Worm (Caenorhabditis elegans) whole organism, mixed stage, embryonic: ENCODE results near the gene srg-65.

Experiments
- M03D4.4 ChIP-seq: sonication (generic microtip); optimal IDR thresholded peaks from 2 replicates; lab custom pipeline; 2017; ENCODE audit warnings: mild to moderate bottlenecking, missing genetic modification characterization, missing compliant biosample characterization
- bed-3 ChIP-seq: fragments of 200-800 bp; sonication (Bioruptor generic); optimal IDR thresholded peaks from 3 replicates; lab custom pipeline; 2018; ENCODE audit warnings: mild to moderate bottlenecking, missing genetic modification characterization, moderate library complexity, missing compliant biosample characterization
- blmp-1 ChIP-seq: fragments of 150-350 bp; optimal IDR thresholded peaks from 2 replicates; lab custom pipeline; 2014; ENCODE audit warnings: missing biosample characterization, missing genetic modification characterization
- ceh-39 ChIP-seq: fragments of 150-350 bp; optimal IDR thresholded peaks from 2 replicates; lab custom pipeline; 2014; ENCODE audit warnings: missing biosample characterization, missing genetic modification characterization
- ceh-43 ChIP-seq: fragments of 200-800 bp; sonication (Bioruptor generic); optimal IDR thresholded peaks from 2 replicates; lab custom pipeline; 2018; ENCODE audit warnings: mild to moderate bottlenecking, missing genetic modification characterization, moderate library complexity, missing compliant biosample characterization
- ceh-83 ChIP-seq: fragments of 200-800 bp; sonication (Bioruptor generic); optimal IDR thresholded peaks from 2 replicates; lab custom pipeline; 2018; ENCODE audit warnings: mild to moderate bottlenecking, missing genetic modification characterization, missing compliant biosample characterization
- ces-1 ChIP-seq: fragments of 150-350 bp; optimal IDR thresholded peaks from 2 replicates; lab custom pipeline; 2014; ENCODE audit warnings: missing biosample characterization, missing genetic modification reagents, missing genetic modification characterization
- drap-1 ChIP-seq: fragments of 200-800 bp; sonication (Bioruptor generic); optimal IDR thresholded peaks from 3 replicates; lab custom pipeline; 2018; ENCODE audit warnings: mild to moderate bottlenecking, missing genetic modification characterization, missing compliant biosample characterization
- elt-1 ChIP-seq: sonication (generic microtip); optimal IDR thresholded peaks from 2 replicates; lab custom pipeline; 2017; ENCODE audit warnings: missing genetic modification characterization, mild to moderate bottlenecking, missing compliant biosample characterization, antibody characterized with exemption, moderate library complexity, borderline replicate concordance; ENCODE audit not compliant: insufficient read depth
- elt-3 ChIP-seq: fragments of 150-350 bp; optimal IDR thresholded peaks from 2 replicates; lab custom pipeline; 2014; ENCODE audit warnings: missing biosample characterization, missing genetic modification characterization
- hlh-1 ChIP-seq: fragments of 150-350 bp; optimal IDR thresholded peaks from 2 replicates; lab custom pipeline; 2014; ENCODE audit warnings: missing biosample characterization, missing genetic modification reagents, missing genetic modification characterization
- lin-13 ChIP-seq: fragments of 150-350 bp; optimal IDR thresholded peaks from 2 replicates; lab custom pipeline; 2014; ENCODE audit warnings: missing biosample characterization, missing genetic modification characterization
- lin-32 ChIP-seq: fragments of 200-800 bp; sonication (Bioruptor generic); optimal IDR thresholded peaks from 2 replicates; lab custom pipeline; 2018; ENCODE audit warnings: mild to moderate bottlenecking, missing genetic modification characterization, missing compliant biosample characterization
- lsy-2 ChIP-seq: fragments of 150-350 bp; optimal IDR thresholded peaks from 2 replicates; lab custom pipeline; 2014; ENCODE audit warnings: missing biosample characterization, missing genetic modification characterization
- mab-5 ChIP-seq: fragments of 150-350 bp; optimal IDR thresholded peaks from 2 replicates; lab custom pipeline; 2014; ENCODE audit warnings: missing biosample characterization, missing genetic modification characterization
- mep-1 ChIP-seq: fragments of 150-350 bp; optimal IDR thresholded peaks from 2 replicates; lab custom pipeline; 2017; ENCODE audit warnings: missing biosample characterization, missing genetic modification reagents, missing genetic modification characterization, inconsistent platforms
- mls-2 ChIP-seq: sonication (generic microtip); optimal IDR thresholded peaks from 2 replicates; lab custom pipeline; 2016; ENCODE audit warnings: mild to moderate bottlenecking, missing genetic modification characterization, moderate library complexity, missing compliant biosample characterization
- nhr-12 ChIP-seq: fragments of 150-350 bp; optimal IDR thresholded peaks from 2 replicates; lab custom pipeline; 2014; ENCODE audit warnings: missing biosample characterization, missing genetic modification characterization
- nhr-2 ChIP-seq: fragments of 150-350 bp; optimal IDR thresholded peaks from 2 replicates; lab custom pipeline; 2014; ENCODE audit warnings: missing biosample characterization, missing genetic modification characterization
- nhr-237 ChIP-seq: fragments of 150-350 bp; optimal IDR thresholded peaks from 2 replicates; lab custom pipeline; 2014; ENCODE audit warnings: missing biosample characterization, missing genetic modification characterization
- nhr-28 ChIP-seq: fragments of 150-350 bp; optimal IDR thresholded peaks from 2 replicates; lab custom pipeline; 2014; ENCODE audit warnings: missing biosample characterization, missing genetic modification characterization
- nhr-76 ChIP-seq: sonication (generic microtip); optimal IDR thresholded peaks from 2 replicates; lab custom pipeline; 2017; ENCODE audit warnings: missing biosample characterization, missing genetic modification characterization
- pha-4 ChIP-seq: fragments of 150-350 bp; optimal IDR thresholded peaks from 2 replicates; lab custom pipeline; 2018; ENCODE audit warnings: missing biosample characterization, missing genetic modification reagents, missing genetic modification characterization
- sem-2 ChIP-seq: fragments of 200-800 bp; sonication (Bioruptor generic); optimal IDR thresholded peaks from 2 replicates; lab custom pipeline; 2018; ENCODE audit warnings: mild to moderate bottlenecking, missing genetic modification characterization, missing compliant biosample characterization
- snpc-4 ChIP-seq: fragments of 150-350 bp; optimal IDR thresholded peaks from 2 replicates; lab custom pipeline; 2014; ENCODE audit warnings: missing biosample characterization, missing genetic modification characterization
- sptf-1 ChIP-seq: sonication (generic microtip); optimal IDR thresholded peaks from 2 replicates; lab custom pipeline; 2017; ENCODE audit warnings: mild to moderate bottlenecking, missing genetic modification characterization, moderate library complexity, missing compliant biosample characterization
- tbx-8 ChIP-seq: fragments of 200-800 bp; sonication (Bioruptor generic); optimal IDR thresholded peaks from 2 replicates; lab custom pipeline; 2018; ENCODE audit warnings: mild to moderate bottlenecking, missing genetic modification characterization, moderate library complexity, missing compliant biosample characterization
- unc-120 ChIP-seq: sonication (generic microtip); optimal IDR thresholded peaks from 2 replicates; lab custom pipeline; 2017; ENCODE audit warnings: missing genetic modification characterization, missing compliant biosample characterization; ENCODE audit not compliant: poor library complexity, severe bottlenecking
- unc-39 ChIP-seq: fragments of 150-350 bp; optimal IDR thresholded peaks from 2 replicates; lab custom pipeline; 2014; ENCODE audit warnings: missing biosample characterization, missing genetic modification characterization
- zip-8 ChIP-seq: fragments of 150-350 bp; optimal IDR thresholded peaks from 2 replicates; lab custom pipeline; 2014; ENCODE audit warnings: missing biosample characterization, missing genetic modification characterization
- ztf-11 ChIP-seq: fragments of 150-350 bp; optimal IDR thresholded peaks from 2 replicates; lab custom pipeline; 2014; ENCODE audit warnings: missing biosample characterization, missing genetic modification characterization

Gene srg-65

DNA sequence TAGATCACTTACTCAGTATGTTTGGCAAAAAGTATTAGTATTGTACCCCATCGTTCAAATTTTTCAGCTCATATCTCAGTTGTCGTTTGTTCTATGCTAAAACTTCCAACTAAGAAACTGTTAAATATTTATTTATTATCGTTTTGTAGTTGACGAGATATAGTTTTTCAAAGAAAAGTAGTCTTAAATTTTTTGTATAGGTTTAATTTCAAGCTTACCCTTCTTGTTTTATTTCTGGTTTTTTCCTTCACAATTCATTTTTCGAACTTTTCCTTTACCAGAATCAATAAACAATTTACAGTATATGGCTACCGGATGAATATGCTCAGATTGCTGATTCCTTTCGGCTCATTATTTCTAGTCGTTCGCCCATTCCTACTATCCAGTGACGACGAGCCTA is 38.9 kb downstream of the srg-65 start, which contains the start of gene F08F3.1:
TSS of gene F08F3.1 (plus strand) at position 301 of the 400 bp plus-strand sequence.
- TF ChIP-seq blmp-1 (tag; lab: Kevin White, UChicago) (no peak), mls-2 (no peak), ceh-83 (GFP tag; lab: Kevin White, UChicago) (no peak)

DNA sequence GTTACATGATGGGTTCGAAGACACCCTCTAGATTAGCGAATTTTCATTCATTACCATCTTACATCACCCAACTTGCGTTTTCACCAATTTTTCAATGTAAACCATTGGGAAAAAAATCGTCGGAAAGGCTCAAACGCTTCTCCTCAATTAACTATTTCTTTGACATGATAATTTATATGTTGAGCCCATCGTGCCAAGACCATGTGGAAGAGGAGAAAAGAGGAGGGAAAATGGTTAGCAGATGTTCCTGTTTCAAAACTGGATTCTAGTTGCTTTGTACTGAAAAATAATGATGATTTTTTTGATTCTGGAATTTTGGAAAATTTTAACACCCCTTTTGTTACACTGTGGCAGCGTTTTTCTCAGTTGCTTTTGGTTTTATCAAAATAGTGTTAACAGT is 40.7 kb downstream of the srg-65 start:
- TF ChIP-seq ces-1 (GFP tag; lab: Kevin White, UChicago) (no peak), mab-5 (tag; lab: Kevin White, UChicago) (no peak), nhr-28 (tag; lab: Kevin White, UChicago) (no peak)
- TF ChIP-seq, all 35 proteins: peak for 0

DNA sequence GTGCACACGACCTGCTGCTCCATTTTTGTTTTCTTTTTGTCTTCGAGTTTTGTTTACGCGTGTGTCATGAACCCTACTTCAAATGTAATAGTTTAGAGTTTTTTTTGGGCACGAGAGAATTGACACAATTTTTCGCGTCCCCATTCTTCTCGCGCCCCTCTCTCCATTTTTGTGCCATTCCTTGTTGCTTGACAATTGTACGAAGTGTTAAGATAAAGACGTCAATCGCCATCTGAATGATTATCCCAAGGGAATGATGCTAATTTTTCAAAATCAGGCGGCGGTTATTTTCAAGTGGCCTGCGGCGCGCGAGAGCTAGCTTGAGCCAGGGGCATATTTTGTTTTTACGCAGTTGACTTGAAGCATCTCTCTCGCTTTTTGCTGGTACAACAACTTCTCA is 42.4 kb downstream of the srg-65 start:
- TF ChIP-seq zip-8 (tag; lab: Kevin White, UChicago) = no peak
- TF ChIP-seq lin-32 (GFP tag; lab: Kevin White, UChicago) = no peak
- TF ChIP-seq nhr-237 (tag; lab: Kevin White, UChicago) = no peak
- no peak for TF ChIP-seq nhr-2 (tag; lab: Kevin White, UChicago)
- TF ChIP-seq elt-1 (tag; lab: Kevin White, UChicago) = no peak
- TF ChIP-seq nhr-76 (tag; lab: Kevin White, UChicago) = no peak
- TF ChIP-seq mep-1 (tag; lab: Kevin White, UChicago) = no peak
- no peak for TF ChIP-seq sem-2 (GFP tag; lab: Kevin White, UChicago)

DNA sequence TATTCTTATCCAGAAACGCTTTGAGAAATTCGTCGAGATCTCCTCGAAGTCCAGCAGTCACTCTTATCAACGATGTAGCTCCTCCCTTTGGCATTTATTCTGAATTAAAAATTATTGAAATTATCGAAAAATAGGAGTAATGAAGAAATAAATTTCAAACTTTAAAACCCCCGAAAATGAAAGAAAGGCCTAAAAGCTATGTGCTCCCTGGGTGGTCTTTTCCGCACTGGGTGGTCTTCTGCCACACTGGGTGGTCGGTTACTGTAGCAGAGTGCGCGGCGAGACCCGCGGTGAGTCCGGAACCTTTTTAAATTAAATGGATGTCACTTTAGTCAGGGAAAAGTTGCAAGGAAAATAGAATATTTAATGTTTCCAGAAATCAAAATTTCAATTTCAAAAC is 45.7 kb downstream of the srg-65 start, which contains the start of gene snpc-1.3:
TSS of gene snpc-1.3 (minus strand) at position 101 of the 400 bp plus-strand sequence.
- TF ChIP-seq unc-39 (tag; lab: Kevin White, UChicago) (no peak), sptf-1 (tag; lab: Kevin White, UChicago) (no peak), lin-13 (tag; lab: Kevin White, UChicago) (no peak), hlh-1 (tag; lab: Kevin White, UChicago) (no peak), ztf-11 (tag; lab: Kevin White, UChicago) (no peak), blmp-1 (tag; lab: Kevin White, UChicago) (no peak), unc-120 (tag; lab: Kevin White, UChicago) (no peak), pha-4 (tag; lab: Kevin White, UChicago) (no peak), ceh-39 (tag; lab: Kevin White, UChicago) (no peak), lin-32 (GFP tag; lab: Kevin White, UChicago) (no peak), tbx-8 (no peak), elt-3 (tag; lab: Kevin White, UChicago) (no peak), nhr-28 (tag; lab: Kevin White, UChicago) (no peak), nhr-12 (tag; lab: Kevin White, UChicago) (no peak), lsy-2 (tag; lab: Kevin White, UChicago) (no peak), M03D4.4 (no peak), ces-1 (GFP tag; lab: Kevin White, UChicago) (no peak), elt-1 (tag; lab: Kevin White, UChicago) (no peak), sem-2 (GFP tag; lab: Kevin White, UChicago) (no peak)
- TF ChIP-seq, all 35 proteins: peak for 0

DNA sequence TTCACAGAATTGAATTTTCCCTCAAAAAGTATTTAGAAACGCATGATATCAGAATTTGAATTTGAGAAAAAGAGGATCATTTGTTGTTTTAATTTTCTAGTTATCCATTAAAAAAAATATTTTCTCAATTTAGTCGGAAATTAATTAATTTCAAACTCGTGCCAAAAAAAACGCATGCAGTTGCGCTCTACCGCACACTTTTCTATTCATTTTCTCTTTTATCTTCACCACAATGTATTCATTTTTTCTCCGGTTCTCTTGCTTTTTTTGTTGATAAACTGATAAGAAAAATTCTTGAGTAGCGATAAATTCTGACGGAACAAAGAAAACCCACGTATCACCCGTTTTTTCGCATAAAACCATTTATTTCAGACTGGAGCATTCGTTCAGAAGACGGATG is 51.7 kb downstream of the srg-65 start, which contains the start of gene acl-6:
TSS of gene acl-6 (plus strand) at position 367 of the 400 bp plus-strand sequence.
- TF ChIP-seq ceh-83 (GFP tag; lab: Kevin White, UChicago) = no peak
- TF ChIP-seq sptf-1 (tag; lab: Kevin White, UChicago) = no peak
- no peak for TF ChIP-seq bed-3 (GFP tag; lab: Kevin White, UChicago)
- TF ChIP-seq mep-1 (tag; lab: Kevin White, UChicago) = no peak
- TF ChIP-seq unc-120 (tag; lab: Kevin White, UChicago) = no peak
- TF ChIP-seq mab-5 (tag; lab: Kevin White, UChicago) = no peak
- no peak for TF ChIP-seq nhr-237 (tag; lab: Kevin White, UChicago)
- no peak for TF ChIP-seq M03D4.4
- TF ChIP-seq ceh-43 = no peak
- TF ChIP-seq ztf-11 (tag; lab: Kevin White, UChicago) = no peak
- TF ChIP-seq snpc-4 (tag; lab: Kevin White, UChicago) = no peak
- no peak for TF ChIP-seq mls-2
- no peak for TF ChIP-seq nhr-28 (tag; lab: Kevin White, UChicago)
- TF ChIP-seq drap-1 = no peak
- TF ChIP-seq zip-8 (tag; lab: Kevin White, UChicago) = no peak
